Fruit fly (Drosophila melanogaster): ENCODE measurements around the gene CG44422.
A peak's percentile ranks its signal among the peaks of the same experiment; 100 is the strongest.

The CG44422 gene

dm6 chrX:11325175-11325768 lies 22.7 kb upstream of the CG44422 start, which contains the start of gene Gapvd1:
Gene Gapvd1, plus strand, starts transcription at chrX:11325385.
- 0 out of 2 replicates have a peak, but pooled peaks have one; percentile 11 for TF ChIP-seq Ada2b (GFP tag; IDR thresholded peaks at IDR 0.05)
- TF ChIP-seq CHES-1-like (GFP tag; optimal IDR thresholded peaks at IDR 0.05), result peak; percentile 39
- no peak for TF ChIP-seq CG3407 (GFP tag; optimal IDR thresholded peaks at IDR 0.05)
- TF ChIP-seq CG30020 (tag; optimal IDR thresholded peaks at IDR 0.05), result peak; percentile 20
- no peak for TF ChIP-seq Elba2 (GFP tag; optimal IDR thresholded peaks at IDR 0.05)
- TF ChIP-seq CG15011 (GFP tag; optimal IDR thresholded peaks at IDR 0.05), result no peak
- no peak for TF ChIP-seq seq (GFP tag; IDR thresholded peaks at IDR 0.05)
- peak; percentile 83 for TF ChIP-seq sens (GFP tag)
- no peak for TF ChIP-seq CG1233 (GFP tag; optimal IDR thresholded peaks at IDR 0.05)
- TF ChIP-seq Med (GFP tag), result peak; percentile 79
- TF ChIP-seq sug (tag; optimal IDR thresholded peaks at IDR 0.05), result peak; percentile 3
- TF ChIP-seq jumu (GFP tag; optimal IDR thresholded peaks at IDR 0.05), result peak; percentile 15
- TF ChIP-seq ci (GFP tag; IDR thresholded peaks at IDR 0.05), result peak; percentile 11; the same call in 1 of the 3 replicates
- TF ChIP-seq CG3847 (GFP tag; IDR thresholded peaks at IDR 0.05), result 0 out of 2 replicates have a peak, but pooled peaks have one; percentile 15
- TF ChIP-seq ranshi (GFP tag; IDR thresholded peaks at IDR 0.05), result no peak
- no peak for TF ChIP-seq Camta (GFP tag; optimal IDR thresholded peaks at IDR 0.05)
- peak; percentile 88 for TF ChIP-seq HLH4C (GFP tag; IDR thresholded peaks at IDR 0.05; ENCODE audit: partially characterized antibody)
- TF ChIP-seq CG42726 (GFP tag; IDR thresholded peaks at IDR 0.05; ENCODE audit: partially characterized antibody), result peak; percentile 87
- peak; percentile 56; the same call in 1 of the 2 replicates for TF ChIP-seq sna (GFP tag; IDR thresholded peaks at IDR 0.05; ENCODE audit: partially characterized antibody)
- TF ChIP-seq CG9817 (tag; optimal IDR thresholded peaks at IDR 0.05), result no peak
- TF ChIP-seq CG13424 (tag; optimal IDR thresholded peaks at IDR 0.05), result no peak
- peak; percentile 8 for TF ChIP-seq abd-A (tag; optimal IDR thresholded peaks at IDR 0.05)
- TF ChIP-seq CG2120 (GFP tag; optimal IDR thresholded peaks at IDR 0.05), result peak; percentile 49
- TF ChIP-seq YL-1 (GFP tag; optimal IDR thresholded peaks at IDR 0.05), result peak; percentile 38
- peak; percentile 11 for TF ChIP-seq Nf-YC (tag; optimal IDR thresholded peaks at IDR 0.05)
- TF ChIP-seq pzg (GFP tag; optimal IDR thresholded peaks at IDR 0.05), result peak; percentile 65
- no peak for TF ChIP-seq jing (GFP tag; optimal IDR thresholded peaks at IDR 0.05)
- TF ChIP-seq sqz (GFP tag; optimal IDR thresholded peaks at IDR 0.05), result peak; percentile 16
- TF ChIP-seq mam (GFP tag; optimal IDR thresholded peaks at IDR 0.05), result peak; percentile 16
- no peak for TF ChIP-seq tx (GFP tag; optimal IDR thresholded peaks at IDR 0.05)
- TF ChIP-seq gce (GFP tag; IDR thresholded peaks at IDR 0.05), result no peak
- TF ChIP-seq vfl (GFP tag; optimal IDR thresholded peaks at IDR 0.05), result no peak
- peak; percentile 85 for TF ChIP-seq CG13287 (GFP tag; IDR thresholded peaks at IDR 0.05; ENCODE audit: partially characterized antibody)
- peak; percentile 9 for TF ChIP-seq grau (tag; optimal IDR thresholded peaks at IDR 0.05)
- TF ChIP-seq CG12659 (GFP tag; optimal IDR thresholded peaks at IDR 0.05), result peak; percentile 35
- TF ChIP-seq tna (GFP tag; IDR thresholded peaks at IDR 0.05; ENCODE audit: partially characterized antibody), result peak; percentile 80
- peak; percentile 65; the same call in 1 of the 2 replicates for TF ChIP-seq CG9932 (GFP tag; IDR thresholded peaks at IDR 0.05)
- TF ChIP-seq CG17829 (tag; optimal IDR thresholded peaks at IDR 0.05), result peak; percentile 12
- peak; percentile 72 for TF ChIP-seq CG17186 (GFP tag; optimal IDR thresholded peaks at IDR 0.05)
- no peak for TF ChIP-seq Lhr (GFP tag; optimal IDR thresholded peaks at IDR 0.05)
- peak; percentile 17 for TF ChIP-seq Myb (GFP tag; optimal IDR thresholded peaks at IDR 0.05)
- peak; percentile 26 for TF ChIP-seq CG17568 (GFP tag; optimal IDR thresholded peaks at IDR 0.05)
- no peak for TF ChIP-seq Kr (GFP tag; optimal IDR thresholded peaks at IDR 0.05)
- peak; percentile 13 for TF ChIP-seq CG9609 (GFP tag; optimal IDR thresholded peaks at IDR 0.05)
- no peak for TF ChIP-seq CG8290 (GFP tag; optimal IDR thresholded peaks at IDR 0.05)
- peak in 1 of 2 experiments; percentile 46 for TF ChIP-seq CG8290 (tag; optimal IDR thresholded peaks at IDR 0.05)
- TF ChIP-seq CG32772 (GFP tag; IDR thresholded peaks at IDR 0.05), result no peak
- TF ChIP-seq CG10431 (GFP tag; optimal IDR thresholded peaks at IDR 0.05), result no peak
- peak; percentile 28 for TF ChIP-seq Dp (GFP tag; optimal IDR thresholded peaks at IDR 0.05)
- peak; percentile 22; the same call in 1 of the 2 replicates for TF ChIP-seq stc (GFP tag; IDR thresholded peaks at IDR 0.05)
